Worm (Caenorhabditis elegans): ENCODE results near the gene Y41C4A.12.

DNA sequence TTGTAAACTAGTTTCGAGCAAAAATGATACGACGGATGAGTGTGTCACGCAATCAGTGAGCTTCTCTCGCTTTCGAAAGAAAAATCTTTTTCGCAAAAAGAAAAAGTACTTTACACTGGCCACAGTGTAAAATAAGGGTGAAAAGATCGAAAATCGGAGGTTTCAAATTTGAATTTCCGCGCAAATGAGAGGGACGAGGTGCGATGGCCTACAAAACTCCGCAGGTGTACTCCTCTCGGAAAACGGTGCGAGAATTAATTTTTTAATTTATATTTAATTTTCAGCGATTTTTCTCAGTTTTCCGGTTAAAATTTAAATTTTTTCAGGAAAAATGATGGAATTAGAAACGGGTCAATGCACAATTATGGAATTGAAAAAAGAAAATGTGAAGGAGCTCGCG lies 20.2 kb upstream of the Y41C4A.12 start, which contains the start of gene mrt-2:
- TF ChIP-seq egl-43 (GFP tag; IDR thresholded peaks at IDR 0.05) (no peak), skn-1 (tag; optimal IDR thresholded peaks at IDR 0.05) (no peak), mxl-2 (GFP tag; conservative IDR thresholded peaks at IDR 0.05) (no peak), unc-130 (GFP tag; optimal IDR thresholded peaks at IDR 0.05) (peak; percentile 75), zag-1 (tag; optimal IDR thresholded peaks at IDR 0.05) (no peak), unc-39 (tag; optimal IDR thresholded peaks at IDR 0.05) (no peak), fos-1 (tag; optimal IDR thresholded peaks at IDR 0.05) (no peak), mxl-3 (GFP tag; optimal IDR thresholded peaks at IDR 0.05) (no peak)

Measured in whole organism, L4 larva.